Worm (Caenorhabditis elegans) whole organism, early embryonic: ENCODE data around the gene H23N18.5.

Experiments
- F13C5.2 ChIP-seq: sonication (generic microtip); optimal IDR thresholded peaks from 2 replicates; lab custom pipeline; 2017; ENCODE audit warnings: mild to moderate bottlenecking, missing genetic modification characterization, inconsistent platforms, missing compliant biosample characterization
- aly-1 ChIP-seq: sonication (generic microtip); optimal IDR thresholded peaks from 2 replicates; lab custom pipeline; 2016; ENCODE audit warnings: missing genetic modification characterization, missing compliant biosample characterization
- ama-1 ChIP-seq: fragments of 150-350 bp; optimal IDR thresholded peaks from 2 replicates; lab custom pipeline; 2014
- flt-1 ChIP-seq: fragments of 200-800 bp; sonication (Bioruptor generic); IDR thresholded peaks from 2 replicates; pipeline ENCODE4 v1.3.6; 2022; ENCODE audit warnings: missing genetic modification characterization, missing compliant biosample characterization
- hmbx-1 ChIP-seq: sonication (generic microtip); optimal IDR thresholded peaks from 2 replicates; lab custom pipeline; 2016; ENCODE audit warnings: mild to moderate bottlenecking, missing genetic modification characterization, missing compliant biosample characterization
- sea-1 ChIP-seq: fragments of 200-800 bp; sonication (Bioruptor generic); conservative IDR thresholded peaks from 2 replicates; pipeline ENCODE4 v1.3.6; 2022; ENCODE audit warnings: missing genetic modification characterization, missing compliant biosample characterization
- tbx-11 ChIP-seq: fragments of 200-800 bp; sonication (Bioruptor generic); IDR thresholded peaks from 2 replicates; pipeline ENCODE4 v1.3.6; 2022; ENCODE audit warnings: missing genetic modification characterization, missing compliant biosample characterization
- tra-4 ChIP-seq: sonication (generic microtip); optimal IDR thresholded peaks from 2 replicates; lab custom pipeline; 2017; ENCODE audit warnings: missing genetic modification characterization, missing compliant biosample characterization

DNA sequence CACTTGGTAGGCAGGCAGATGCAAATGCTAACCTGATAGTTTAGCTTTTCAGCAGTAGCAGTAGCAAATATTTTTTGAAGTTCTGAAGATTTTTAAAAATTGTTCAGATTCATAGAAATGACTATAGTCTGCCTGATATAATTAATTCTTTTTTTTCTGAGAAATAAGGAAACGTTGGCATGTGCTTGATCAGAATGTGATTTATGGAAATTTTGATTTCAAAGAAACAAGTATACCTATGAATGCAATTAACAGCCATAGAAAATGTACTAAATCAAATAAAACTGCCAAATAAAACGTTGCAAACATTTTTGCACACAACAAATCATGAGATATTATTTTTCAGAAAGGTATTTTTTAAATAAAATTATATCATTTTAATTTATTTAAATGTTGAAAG is 41.6 kb downstream of the H23N18.5 start:
- no peak for TF ChIP-seq hmbx-1 (tag; lab: Kevin White, UChicago)
- TF ChIP-seq tra-4 = no peak
- no peak for TF ChIP-seq aly-1 (tag; lab: Kevin White, UChicago)
- TF ChIP-seq F13C5.2 (tag; lab: Kevin White, UChicago) = no peak
- TF ChIP-seq tbx-11 = no peak
- TF ChIP-seq ama-1 = no peak
- no peak for TF ChIP-seq sea-1
- TF ChIP-seq flt-1 (GFP tag; lab: Robert Waterston, UW) = no peak
